Worm (Caenorhabditis elegans) whole organism, young adult: Measurements from ENCODE around the gene tag-307.

Source experiments
- B0261.1 ChIP-seq: sonication (generic microtip); optimal IDR thresholded peaks from 2 replicates; lab custom pipeline; 2016; ENCODE audit warnings: mild to moderate bottlenecking, missing genetic modification characterization, moderate library complexity, missing compliant biosample characterization
- Y53F4B.3 ChIP-seq: fragments of 200-800 bp; sonication (Bioruptor generic); IDR thresholded peaks from 2 replicates; pipeline ENCODE4 v1.3.6; 2022; ENCODE audit warnings: missing genetic modification reagents, missing genetic modification characterization, missing compliant biosample characterization
- ceh-79 ChIP-seq: sonication (generic microtip); optimal IDR thresholded peaks from 2 replicates; lab custom pipeline; 2017; ENCODE audit warnings: mild to moderate bottlenecking, missing genetic modification characterization, missing compliant biosample characterization
- hmg-1.2 ChIP-seq: fragments of 200-800 bp; sonication (Bioruptor generic); IDR thresholded peaks from 2 replicates; pipeline ENCODE4 v1.3.6; 2022; ENCODE audit warnings: missing genetic modification reagents, missing genetic modification characterization, missing compliant biosample characterization
- hsf-1 ChIP-seq: fragments of 200-800 bp; sonication (Bioruptor generic); IDR thresholded peaks from 2 replicates; pipeline ENCODE4 v1.3.6; 2022; ENCODE audit warnings: missing genetic modification reagents, missing genetic modification characterization, missing compliant biosample characterization
- madf-6 ChIP-seq: fragments of 200-800 bp; sonication (Bioruptor generic); IDR thresholded peaks from 2 replicates; pipeline ENCODE4 v1.3.6; 2022; ENCODE audit warnings: missing genetic modification reagents, missing genetic modification characterization, missing compliant biosample characterization
- sea-2 ChIP-seq: fragments of 200-800 bp; sonication (Bioruptor generic); IDR thresholded peaks from 2 replicates; pipeline ENCODE4 v1.3.6; 2022; ENCODE audit warnings: missing genetic modification characterization, missing compliant biosample characterization
- snpc-1.1 ChIP-seq: sonication (generic microtip); optimal IDR thresholded peaks from 2 replicates; lab custom pipeline; 2017; ENCODE audit warnings: missing genetic modification characterization, mild to moderate bottlenecking, missing compliant biosample characterization, antibody characterized with exemption, moderate library complexity, missing genotype, missing genetic modification reagents; ENCODE audit not compliant: insufficient read depth
- snpc-4 ChIP-seq, 5 experiments: fragments of 150-350 bp in 1 of 5; sonication (generic microtip) in 4 of 5; optimal IDR thresholded peaks; 2 replicates each; lab custom pipeline; 2014 to 2018; ENCODE audit warnings: missing genetic modification characterization in 5 of 5, missing biosample characterization in 3 of 5, antibody characterized with exemption in 2 of 5, mild to moderate bottlenecking in 2 of 5, missing compliant biosample characterization in 2 of 5, missing genotype in 2 of 5, moderate library complexity in 2 of 5, missing genetic modification reagents in 1 of 5
- tbp1 ChIP-seq: fragments of 200-800 bp; sonication (Bioruptor generic); optimal IDR thresholded peaks from 2 replicates; lab custom pipeline; 2018; ENCODE audit warnings: mild to moderate bottlenecking, missing genetic modification characterization, missing compliant biosample characterization
- zfh-2 ChIP-seq: fragments of 200-800 bp; sonication (Bioruptor generic); conservative IDR thresholded peaks from 2 replicates; pipeline ENCODE4 v1.3.6; 2022; ENCODE audit warnings: missing genetic modification reagents, missing genetic modification characterization, missing compliant biosample characterization

DNA sequence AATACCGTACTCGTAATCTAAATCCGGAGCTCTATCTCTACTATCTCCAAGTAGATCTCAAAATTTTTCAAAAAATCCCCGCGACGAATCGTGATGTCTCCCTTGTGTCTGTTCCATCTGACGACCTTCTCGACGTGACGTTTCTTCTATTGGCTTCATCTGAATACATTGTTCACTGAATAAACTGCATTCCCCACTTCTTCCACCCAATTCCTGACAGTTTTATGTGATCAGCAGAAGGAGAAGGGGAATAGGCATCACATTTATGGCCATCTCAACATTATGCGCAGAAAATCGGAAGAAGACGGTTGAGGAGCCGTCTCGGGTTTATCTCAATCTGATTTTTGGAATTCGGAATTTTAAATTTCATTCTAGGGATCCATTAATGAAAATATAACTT lies 38.1 kb downstream of the tag-307 start:
- no peak for TF ChIP-seq hmg-1.2
- TF ChIP-seq tbp1 (GFP tag; lab: Kevin White, UChicago) = no peak
- TF ChIP-seq snpc-4 (GFP tag; optimal IDR thresholded peaks at IDR 0.05; lab: Kevin White, UChicago) = no peak
- TF ChIP-seq snpc-4 (tag; optimal IDR thresholded peaks at IDR 0.05; lab: Kevin White, UChicago) = no peak
- no peak for TF ChIP-seq ceh-79
- no peak for TF ChIP-seq zfh-2 (GFP tag; lab: Robert Waterston, UW)
- no peak for TF ChIP-seq Y53F4B.3 (GFP tag; lab: Robert Waterston, UW)
- no peak for TF ChIP-seq hsf-1 (GFP tag; lab: Robert Waterston, UW)
- TF ChIP-seq madf-6 = no peak
- no peak for TF ChIP-seq snpc-1.1 (tag; lab: Kevin White, UChicago)
- TF ChIP-seq B0261.1 (tag; lab: Kevin White, UChicago) = no peak
- no peak for TF ChIP-seq sea-2 (GFP tag; lab: Robert Waterston, UW)
